Worm (Caenorhabditis elegans) whole organism, L4 larva: ENCODE data around the gene akap-1.

Experiments
- F49E8.2 ChIP-seq: sonication (generic microtip); optimal IDR thresholded peaks from 2 replicates; lab custom pipeline; 2016; ENCODE audit warnings: missing compliant biosample characterization, mild to moderate bottlenecking, missing genetic modification characterization, borderline replicate concordance
- jun-1 ChIP-seq: fragments of 150-350 bp; optimal IDR thresholded peaks from 2 replicates; lab custom pipeline; 2014; ENCODE audit warnings: missing biosample characterization, missing genetic modification reagents, missing genetic modification characterization
- lsy-2 ChIP-seq, 2 experiments: fragments of 150-350 bp in 1 of 2; sonication (generic microtip) in 1 of 2; optimal IDR thresholded peaks; 2 replicates each; lab custom pipeline; 2014 to 2017; ENCODE audit warnings: missing biosample characterization in 2 of 2, missing genetic modification characterization in 2 of 2
- mdl-1 ChIP-seq, 2 experiments: fragments of 150-350 bp in 1 of 2; sonication (generic microtip) in 1 of 2; optimal IDR thresholded peaks; 2 replicates each; lab custom pipeline; 2014 to 2017; ENCODE audit warnings: missing biosample characterization in 2 of 2, missing genetic modification characterization in 2 of 2
- nhr-11 ChIP-seq: fragments of 150-350 bp; optimal IDR thresholded peaks from 2 replicates; lab custom pipeline; 2014; ENCODE audit warnings: missing biosample characterization, missing genetic modification characterization
- nhr-42 ChIP-seq: fragments of 200-800 bp; sonication (Bioruptor generic); IDR thresholded peaks from 2 replicates; pipeline ENCODE4 v1.3.6; 2022; ENCODE audit warnings: missing genetic modification characterization, missing compliant biosample characterization
- pha-4 ChIP-seq, 2 experiments: fragments of 150-350 bp in 1 of 2; fragments of 200-800 bp in 1 of 2; sonication (Bioruptor generic) in 1 of 2; IDR thresholded peaks in 1 of 2; optimal IDR thresholded peaks in 1 of 2; 2 replicates each; pipeline versions ENCODE4 v1.3.6 to Lab custom; 2014 to 2022; ENCODE audit warnings: missing genetic modification characterization in 2 of 2, missing genetic modification reagents in 2 of 2, missing biosample characterization in 1 of 2, missing compliant biosample characterization in 1 of 2
- snpc-4 ChIP-seq: fragments of 150-350 bp; optimal IDR thresholded peaks from 2 replicates; lab custom pipeline; 2014; ENCODE audit warnings: missing biosample characterization, missing genetic modification characterization
- tra-1 ChIP-seq: fragments of 200-800 bp; sonication (Bioruptor generic); IDR thresholded peaks from 2 replicates; pipeline ENCODE4 v1.3.6; 2022; ENCODE audit warnings: missing genetic modification reagents, missing genetic modification characterization, missing compliant biosample characterization

DNA sequence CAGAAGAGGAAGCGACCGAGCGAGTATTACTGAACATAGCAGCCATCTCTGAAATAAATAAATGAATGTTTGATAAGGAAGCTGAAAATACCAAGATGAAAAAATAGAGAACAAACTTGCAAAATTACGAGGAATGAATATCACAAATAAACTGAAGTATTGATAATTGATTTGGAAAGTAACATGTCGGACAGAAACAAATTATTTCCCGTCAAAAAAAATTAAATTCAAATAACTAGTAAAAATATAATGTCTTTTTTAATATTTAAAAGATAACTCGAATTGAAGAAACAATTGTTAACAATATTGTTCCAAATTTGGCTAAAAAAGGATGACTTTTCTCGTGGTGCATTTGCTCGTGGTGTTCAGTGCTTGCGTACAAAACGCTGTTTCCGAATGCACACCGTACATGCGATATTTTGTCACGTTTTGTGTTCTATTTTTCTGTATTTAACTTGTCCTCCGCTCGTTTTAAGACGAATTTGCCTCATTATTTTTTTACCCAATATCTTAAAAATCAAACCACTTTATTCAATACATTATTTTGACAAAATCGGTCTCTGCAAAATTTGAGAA lies 11.2 kb upstream of the akap-1 start, which contains the start of gene rpn-13:
- TF ChIP-seq pha-4 (GFP tag; IDR thresholded peaks at IDR 0.05; lab: Robert Waterston, UW) (no peak), pha-4 (tag; optimal IDR thresholded peaks at IDR 0.05; lab: Kevin White, UChicago) (no peak), lsy-2 (tag; optimal IDR thresholded peaks at IDR 0.05; lab: Kevin White, UChicago) (peak; percentile 75 to 98), nhr-11 (tag; lab: Kevin White, UChicago) (no peak), jun-1 (no peak), F49E8.2 (tag; lab: Kevin White, UChicago) (no peak), tra-1 (no peak), nhr-42 (GFP tag; lab: Robert Waterston, UW) (no peak), snpc-4 (tag; lab: Kevin White, UChicago) (no peak), mdl-1 (tag; optimal IDR thresholded peaks at IDR 0.05; lab: Kevin White, UChicago) (peak; percentile 20 to 78)
